Fruit fly (Drosophila melanogaster): ENCODE data around the gene lmgA.

- no peak for TF ChIP-seq CG43689 (GFP tag; IDR thresholded peaks at IDR 0.05)
- TF ChIP-seq Opbp (GFP tag; IDR thresholded peaks at IDR 0.05; ENCODE audit: partially characterized antibody), result peak; percentile 79
- peak; percentile 86 for TF ChIP-seq CG18476 (GFP tag; optimal IDR thresholded peaks at IDR 0.05)
- peak; percentile 13 for TF ChIP-seq CTCF (GFP tag; optimal IDR thresholded peaks at IDR 0.05)
- no peak for TF ChIP-seq Ravus (GFP tag; IDR thresholded peaks at IDR 0.05)
Measured at dm6 chr2L:8514748-8515147, 13.7 kb downstream of the lmgA start, which contains the start of the genes CG13097 and PIG-U.
